Fruit fly (Drosophila melanogaster): ENCODE measurements around the gene Hayan.

Gene Hayan

DNA sequence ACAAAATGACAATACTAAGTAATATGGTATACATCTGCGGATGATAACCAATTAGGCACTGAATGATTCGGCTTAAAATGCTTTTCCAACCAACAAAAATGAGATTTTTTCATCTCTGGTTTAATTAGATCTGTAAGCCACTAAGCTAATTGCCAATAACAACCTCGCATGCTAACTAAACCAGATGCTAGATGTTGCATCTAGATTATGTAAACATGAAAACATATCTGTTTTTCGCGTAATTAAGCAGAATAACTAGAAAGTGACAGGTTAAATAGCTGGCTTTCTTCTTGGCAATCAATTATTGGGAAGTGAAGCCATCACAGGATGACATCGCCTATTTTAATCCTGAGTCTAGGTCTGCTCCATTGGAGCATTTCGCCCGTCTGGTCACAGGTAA lies 44.2 kb downstream of the Hayan start, which contains the start of gene CG43841:
Gene CG43841 (plus strand): TSS at position 301 of the 400 bp plus-strand sequence.
- TF ChIP-seq noc (tag; optimal IDR thresholded peaks at IDR 0.05) = no peak

- TF ChIP-seq noc (tag; optimal IDR thresholded peaks at IDR 0.05) = no peak
Measured at dm6 chrX:18438568-18438967, 45.0 kb downstream of the Hayan start, which contains the start of gene CG32551. Gene CG32551 (plus strand): TSS chrX:18438868.

- no peak for TF ChIP-seq noc (tag; optimal IDR thresholded peaks at IDR 0.05)
Measured at dm6 chrX:18437190-18437589, 46.4 kb downstream of the Hayan start, which contains the start of gene CG6290. Gene CG6290 (plus strand): TSS chrX:18437490.
